Worm (Caenorhabditis elegans) whole organism, mixed stage, embryonic: Measurements from ENCODE around the gene F43C11.10.

Source experiments
- bed-3 ChIP-seq: fragments of 200-800 bp; sonication (Bioruptor generic); optimal IDR thresholded peaks from 3 replicates; lab custom pipeline; 2018; ENCODE audit warnings: mild to moderate bottlenecking, missing genetic modification characterization, moderate library complexity, missing compliant biosample characterization
- hlh-1 ChIP-seq: fragments of 150-350 bp; optimal IDR thresholded peaks from 2 replicates; lab custom pipeline; 2014; ENCODE audit warnings: missing biosample characterization, missing genetic modification reagents, missing genetic modification characterization
- lin-13 ChIP-seq: fragments of 150-350 bp; optimal IDR thresholded peaks from 2 replicates; lab custom pipeline; 2014; ENCODE audit warnings: missing biosample characterization, missing genetic modification characterization
- mep-1 ChIP-seq: fragments of 150-350 bp; optimal IDR thresholded peaks from 2 replicates; lab custom pipeline; 2017; ENCODE audit warnings: missing biosample characterization, missing genetic modification reagents, missing genetic modification characterization, inconsistent platforms
- nhr-28 ChIP-seq: fragments of 150-350 bp; optimal IDR thresholded peaks from 2 replicates; lab custom pipeline; 2014; ENCODE audit warnings: missing biosample characterization, missing genetic modification characterization
- pha-4 ChIP-seq: fragments of 150-350 bp; optimal IDR thresholded peaks from 2 replicates; lab custom pipeline; 2018; ENCODE audit warnings: missing biosample characterization, missing genetic modification reagents, missing genetic modification characterization
- snpc-4 ChIP-seq: fragments of 150-350 bp; optimal IDR thresholded peaks from 2 replicates; lab custom pipeline; 2014; ENCODE audit warnings: missing biosample characterization, missing genetic modification characterization
- unc-62 ChIP-seq: fragments of 150-350 bp; optimal IDR thresholded peaks from 2 replicates; lab custom pipeline; 2014; ENCODE audit warnings: missing biosample characterization, missing genetic modification reagents, missing genetic modification characterization

ce11 chrII:2342004-2342479, 10.4 kb downstream of the F43C11.10 start, which contains the start of gene F43C11.6:
- TF ChIP-seq nhr-28 (tag; lab: Kevin White, UChicago) (no peak), bed-3 (GFP tag; lab: Kevin White, UChicago) (no peak), lin-13 (tag; lab: Kevin White, UChicago) (peak; percentile 41), unc-62 (no peak), hlh-1 (tag; lab: Kevin White, UChicago) (peak; percentile 13), mep-1 (peak; percentile 8), pha-4 (no peak), snpc-4 (tag; lab: Kevin White, UChicago) (no peak)
